Worm (Caenorhabditis elegans): ENCODE results near the gene col-143.

col-143 gene

DNA sequence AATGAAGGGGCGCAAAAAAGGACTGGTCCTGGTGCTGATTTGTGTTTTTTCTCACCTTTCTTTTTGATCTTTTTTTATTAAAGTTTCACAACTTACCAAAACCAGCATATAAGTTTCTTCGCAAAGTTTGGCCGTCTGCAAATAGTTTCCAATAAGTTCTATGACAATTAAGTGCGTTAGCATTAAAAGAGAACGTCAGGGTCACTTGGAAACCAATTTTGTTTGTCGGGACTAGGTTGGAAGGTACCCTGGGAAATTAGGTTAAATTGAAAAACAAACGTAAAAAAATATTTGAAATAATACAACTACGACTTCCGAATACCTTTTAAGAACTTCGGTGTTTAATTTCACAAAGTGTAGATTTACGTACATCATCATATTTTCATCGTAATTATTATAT is 43.1 kb downstream of the col-143 start:
- TF ChIP-seq F44E2.7 (GFP tag; IDR thresholded peaks at IDR 0.05) (no peak), F10B5.3 (tag; optimal IDR thresholded peaks at IDR 0.05) (no peak), unc-62 (GFP tag; optimal IDR thresholded peaks at IDR 0.05 in 1 of 2) (peak in 1 of 2 experiments; percentile 98), unc-62 (tag; optimal IDR thresholded peaks at IDR 0.05) (no peak), nhr-237 (tag; optimal IDR thresholded peaks at IDR 0.05) (no peak), aha-1 (tag) (peak; percentile 67), lin-1 (GFP tag; IDR thresholded peaks at IDR 0.05) (no peak)

DNA sequence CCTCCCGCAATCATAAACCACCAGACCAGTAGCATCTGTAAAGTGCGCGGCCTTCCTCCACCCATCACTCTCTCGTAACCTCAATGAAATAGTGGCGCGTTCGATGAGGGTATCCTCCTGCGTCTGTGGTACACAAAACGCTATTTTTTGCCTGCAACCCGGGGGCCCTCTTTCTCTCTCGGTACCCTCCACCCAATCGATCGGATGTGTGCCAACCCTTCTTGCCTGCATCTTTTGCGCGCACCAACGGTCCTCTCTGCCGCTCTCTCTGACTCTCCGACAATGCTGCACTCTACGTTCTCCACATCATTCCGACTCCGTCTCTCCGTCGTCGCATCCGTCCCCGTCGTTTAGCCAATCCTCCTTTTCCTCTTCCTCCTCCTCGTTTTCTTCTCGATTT is 44.1 kb downstream of the col-143 start:
- TF ChIP-seq lim-7 (GFP tag; IDR thresholded peaks at IDR 0.05) (no peak), nhr-28 (tag; optimal IDR thresholded peaks at IDR 0.05) (peak; percentile 49), nhr-77 (tag; optimal IDR thresholded peaks at IDR 0.05) (peak; percentile 12), tra-1 (GFP tag; IDR thresholded peaks at IDR 0.05) (0 out of 2 replicates have a peak, but pooled peaks have one; percentile 46), dve-1 (tag; optimal IDR thresholded peaks at IDR 0.05; ENCODE audit: insufficient read depth) (peak; percentile 4), lin-13 (GFP tag; optimal IDR thresholded peaks at IDR 0.05) (no peak), egl-27 (tag; optimal IDR thresholded peaks at IDR 0.05) (no peak), hlh-30 (tag; optimal IDR thresholded peaks at IDR 0.05; ENCODE audit: insufficient read depth) (peak; percentile 52), rbr-2 (tag; optimal IDR thresholded peaks at IDR 0.05) (peak; percentile 89), fos-1 (tag; optimal IDR thresholded peaks at IDR 0.05) (no peak), ztf-7 (tag; optimal IDR thresholded peaks at IDR 0.05) (no peak), aly-2 (tag; optimal IDR thresholded peaks at IDR 0.05) (no peak), mes-2 (tag; optimal IDR thresholded peaks at IDR 0.05; ENCODE audit: poor library complexity, severe bottlenecking) (peak; percentile 60), daf-16 (GFP tag; optimal IDR thresholded peaks at IDR 0.05) (peak in 1 of 2 experiments; percentile 62), daf-16 (tag; optimal IDR thresholded peaks at IDR 0.05) (no peak), nhr-237 (tag; optimal IDR thresholded peaks at IDR 0.05) (no peak), nhr-11 (tag; optimal IDR thresholded peaks at IDR 0.05) (peak; percentile 44), mxl-3 (GFP tag; optimal IDR thresholded peaks at IDR 0.05) (peak; percentile 77), zfp-2 (tag; optimal IDR thresholded peaks at IDR 0.05) (no peak), duxl-1 (tag; optimal IDR thresholded peaks at IDR 0.05; ENCODE audit: poor library complexity) (no peak), lin-38 (GFP tag; IDR thresholded peaks at IDR 0.05) (no peak), dmd-6 (GFP tag; IDR thresholded peaks at IDR 0.05) (peak; percentile 40; the same call in 1 of the 2 replicates), T20F7.1 (GFP tag; optimal IDR thresholded peaks at IDR 0.05) (no peak), nhr-6 (tag; optimal IDR thresholded peaks at IDR 0.05) (peak; percentile 14), ama-1 (optimal IDR thresholded peaks at IDR 0.05) (no peak), dmd-8 (GFP tag; IDR thresholded peaks at IDR 0.05) (no peak), fkh-10 (GFP tag; optimal IDR thresholded peaks at IDR 0.05) (peak; percentile 80), mdl-1 (tag; optimal IDR thresholded peaks at IDR 0.05) (peak; percentile 48 to 53), mdt-29 (GFP tag; IDR thresholded peaks at IDR 0.05) (no peak), F26F4.8 (GFP tag; conservative IDR thresholded peaks at IDR 0.05) (no peak), lin-39 (tag; optimal IDR thresholded peaks at IDR 0.05) (no peak), F37D6.2 (tag; optimal IDR thresholded peaks at IDR 0.05) (peak; percentile 69), unc-62 (GFP tag; optimal IDR thresholded peaks at IDR 0.05 in 1 of 2) (peak in 1 of 2 experiments; percentile 100), unc-62 (tag; optimal IDR thresholded peaks at IDR 0.05) (no peak), nhr-25 (tag; optimal IDR thresholded peaks at IDR 0.05; ENCODE audit: borderline replicate concordance, insufficient read depth) (peak; percentile 78), ZK337.2 (GFP tag; IDR thresholded peaks at IDR 0.05) (no peak), nhr-111 (GFP tag; optimal IDR thresholded peaks at IDR 0.05) (no peak), lir-3 (tag; optimal IDR thresholded peaks at IDR 0.05) (no peak), ceh-20 (GFP tag; IDR thresholded peaks at IDR 0.05) (0 out of 2 replicates have a peak, but pooled peaks have one; percentile 39), spr-1 (tag; optimal IDR thresholded peaks at IDR 0.05) (peak; percentile 60), aha-1 (tag) (peak; percentile 98), nhr-42 (GFP tag; IDR thresholded peaks at IDR 0.05) (no peak), zag-1 (tag; optimal IDR thresholded peaks at IDR 0.05) (peak; percentile 8), attf-4 (tag; optimal IDR thresholded peaks at IDR 0.05) (no peak), jun-1 (tag; optimal IDR thresholded peaks at IDR 0.05) (no peak), ceh-28 (tag; optimal IDR thresholded peaks at IDR 0.05) (peak; percentile 84), dmd-9 (GFP tag; IDR thresholded peaks at IDR 0.05) (no peak)
